Worm (Caenorhabditis elegans) whole organism, mixed stage, embryonic: ENCODE data around the gene C33G3.4.

Experiments used
- elt-3 ChIP-seq: fragments of 150-350 bp; optimal IDR thresholded peaks from 2 replicates; lab custom pipeline; 2014; ENCODE audit warnings: missing biosample characterization, missing genetic modification characterization
- hlh-1 ChIP-seq: fragments of 150-350 bp; optimal IDR thresholded peaks from 2 replicates; lab custom pipeline; 2014; ENCODE audit warnings: missing biosample characterization, missing genetic modification reagents, missing genetic modification characterization
- nhr-12 ChIP-seq: fragments of 150-350 bp; optimal IDR thresholded peaks from 2 replicates; lab custom pipeline; 2014; ENCODE audit warnings: missing biosample characterization, missing genetic modification characterization
- nhr-237 ChIP-seq: fragments of 150-350 bp; optimal IDR thresholded peaks from 2 replicates; lab custom pipeline; 2014; ENCODE audit warnings: missing biosample characterization, missing genetic modification characterization
- pha-4 ChIP-seq: fragments of 150-350 bp; optimal IDR thresholded peaks from 2 replicates; lab custom pipeline; 2018; ENCODE audit warnings: missing biosample characterization, missing genetic modification reagents, missing genetic modification characterization
- tbx-8 ChIP-seq: fragments of 200-800 bp; sonication (Bioruptor generic); optimal IDR thresholded peaks from 2 replicates; lab custom pipeline; 2018; ENCODE audit warnings: mild to moderate bottlenecking, missing genetic modification characterization, moderate library complexity, missing compliant biosample characterization

DNA sequence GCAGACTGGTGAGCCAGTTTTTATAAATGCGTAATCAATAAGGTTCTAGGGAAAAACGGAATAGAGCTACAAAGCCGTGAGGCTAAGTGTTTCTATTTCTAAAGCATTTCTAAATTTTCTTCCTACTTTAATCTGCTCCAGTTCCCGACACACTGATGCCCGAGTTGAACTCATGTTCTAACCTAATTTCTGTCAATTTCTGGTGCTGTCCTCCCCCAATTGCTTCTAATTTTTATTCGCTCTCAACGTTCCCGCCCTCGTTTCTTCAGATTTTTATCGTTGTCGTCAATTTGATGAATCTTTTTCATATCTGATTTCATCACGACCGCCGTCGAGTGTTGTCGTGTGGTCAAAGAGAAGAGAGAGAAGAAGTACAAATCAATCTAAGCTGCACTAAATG lies 41.1 kb upstream of the C33G3.4 start:
- no peak for TF ChIP-seq pha-4 (tag; lab: Kevin White, UChicago)
- no peak for TF ChIP-seq nhr-237 (tag; lab: Kevin White, UChicago)
- no peak for TF ChIP-seq nhr-12 (tag; lab: Kevin White, UChicago)
- TF ChIP-seq tbx-8 (GFP tag; lab: Kevin White, UChicago) = no peak
- TF ChIP-seq elt-3 (tag; lab: Kevin White, UChicago) = no peak
- no peak for TF ChIP-seq hlh-1
